Worm (Caenorhabditis elegans): ENCODE data around the gene B0334.13.

The B0334.13 gene

DNA sequence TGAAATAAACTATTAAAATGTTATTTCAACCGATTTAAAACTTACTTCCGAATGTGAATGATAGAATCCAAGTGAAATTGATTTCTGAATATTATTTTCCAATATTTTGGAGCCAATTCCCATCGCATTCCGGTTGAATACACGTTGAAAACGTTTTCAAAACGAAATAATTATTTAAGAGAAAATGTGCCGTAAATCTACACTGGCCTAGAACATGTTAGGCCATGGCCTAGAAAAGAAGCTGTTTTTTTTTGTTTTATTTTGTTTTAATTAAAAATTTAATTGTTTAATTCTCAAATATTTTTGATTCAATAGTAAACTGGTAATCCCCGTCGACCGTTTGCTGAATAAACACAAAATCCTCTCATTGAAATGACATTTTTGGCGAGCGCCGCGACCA lies 24.2 kb upstream of the B0334.13 start:
- no peak for TF ChIP-seq hmg-4 (GFP tag; optimal IDR thresholded peaks at IDR 0.05)
- TF ChIP-seq pes-1 (GFP tag; IDR thresholded peaks at IDR 0.05): no peak
- TF ChIP-seq ama-1 (optimal IDR thresholded peaks at IDR 0.05): no peak
- no peak for TF ChIP-seq hmbx-1 (tag; optimal IDR thresholded peaks at IDR 0.05)
- TF ChIP-seq hnd-1 (tag; optimal IDR thresholded peaks at IDR 0.05): no peak
- TF ChIP-seq tbx-11 (GFP tag; IDR thresholded peaks at IDR 0.05): no peak
- no peak for TF ChIP-seq ets-7 (tag; optimal IDR thresholded peaks at IDR 0.05)
- TF ChIP-seq ceh-36 (tag; optimal IDR thresholded peaks at IDR 0.05): no peak
- TF ChIP-seq aly-1 (tag; optimal IDR thresholded peaks at IDR 0.05): no peak
- no peak for TF ChIP-seq scrt-1 (GFP tag; IDR thresholded peaks at IDR 0.05)
- no peak for TF ChIP-seq tbx-37 (GFP tag; conservative IDR thresholded peaks at IDR 0.05)
- TF ChIP-seq tra-4 (tag; optimal IDR thresholded peaks at IDR 0.05): no peak
- no peak for TF ChIP-seq ceh-13 (GFP tag; optimal IDR thresholded peaks at IDR 0.05)

DNA sequence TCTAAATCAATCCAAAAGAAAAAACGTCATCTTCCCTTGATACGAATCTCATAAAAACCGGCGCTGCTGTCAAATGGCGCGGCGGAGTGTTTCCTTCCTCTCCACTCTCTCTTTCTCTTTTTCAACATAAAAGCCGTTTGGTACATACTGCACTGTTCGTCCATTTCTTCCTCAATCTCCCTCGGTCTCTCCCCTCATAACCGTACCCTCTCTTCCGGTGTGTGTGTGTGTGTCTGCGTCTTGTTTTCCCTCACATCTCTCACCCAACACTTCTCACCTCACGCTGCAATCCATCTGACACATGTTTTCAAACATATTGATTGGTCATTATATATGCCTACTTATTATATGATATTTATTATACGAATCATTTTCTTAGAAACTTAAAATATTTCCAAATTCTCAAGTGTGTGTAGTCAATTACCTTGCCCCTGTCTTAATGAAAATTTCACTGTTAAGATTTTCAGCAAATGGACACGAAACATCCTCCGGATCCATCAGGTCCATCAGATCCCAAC lies 23.6 kb upstream of the B0334.13 start, which contains the start of the genes aars-1 and rga-1:
Gene aars-1, minus strand, starts transcription at position 71 of the 518 bp plus-strand sequence.
Gene rga-1, plus strand, starts transcription at position 468 of the 518 bp plus-strand sequence.
- TF ChIP-seq sea-1 (GFP tag; conservative IDR thresholded peaks at IDR 0.05) (no peak), ceh-36 (tag; optimal IDR thresholded peaks at IDR 0.05) (no peak), pes-1 (GFP tag; IDR thresholded peaks at IDR 0.05) (no peak), tbx-37 (GFP tag; conservative IDR thresholded peaks at IDR 0.05) (no peak; the same call in 1 of the 2 replicates), hnd-1 (tag; optimal IDR thresholded peaks at IDR 0.05) (no peak), aly-1 (tag; optimal IDR thresholded peaks at IDR 0.05) (no peak), hmg-4 (GFP tag; optimal IDR thresholded peaks at IDR 0.05) (no peak), ets-7 (tag; optimal IDR thresholded peaks at IDR 0.05) (peak; percentile 61), F13C5.2 (tag; optimal IDR thresholded peaks at IDR 0.05) (peak; percentile 27), ama-1 (optimal IDR thresholded peaks at IDR 0.05) (no peak), tra-4 (tag; optimal IDR thresholded peaks at IDR 0.05) (no peak), tbx-11 (GFP tag; IDR thresholded peaks at IDR 0.05) (no peak)

DNA sequence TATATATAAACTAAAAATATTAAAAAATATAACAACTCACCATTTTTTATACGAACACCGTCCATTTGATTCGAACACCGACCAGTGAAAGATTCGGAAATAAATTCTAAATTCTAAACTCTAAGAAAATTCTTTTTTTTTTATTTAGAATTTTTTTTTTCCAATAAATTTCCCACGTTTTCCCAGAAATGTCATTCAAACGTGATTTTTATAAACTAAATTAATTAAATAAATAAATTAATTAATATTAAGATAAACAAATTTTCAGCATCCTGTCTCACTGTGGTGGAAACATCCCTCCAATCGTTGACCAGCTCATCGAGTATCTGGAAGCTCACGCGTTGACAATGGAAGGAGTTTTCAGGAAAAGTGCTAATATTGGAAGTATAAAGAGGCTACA lies 20.6 kb upstream of the B0334.13 start, which contains the start of gene klp-17:
Gene klp-17, minus strand, starts transcription at position 101 of the 400 bp plus-strand sequence.
- TF ChIP-seq hmg-4 (GFP tag; optimal IDR thresholded peaks at IDR 0.05) (no peak), sea-1 (GFP tag; conservative IDR thresholded peaks at IDR 0.05) (no peak), tra-4 (tag; optimal IDR thresholded peaks at IDR 0.05) (no peak), F13C5.2 (tag; optimal IDR thresholded peaks at IDR 0.05) (no peak), flt-1 (GFP tag; IDR thresholded peaks at IDR 0.05) (no peak), ama-1 (optimal IDR thresholded peaks at IDR 0.05) (no peak), hnd-1 (tag; optimal IDR thresholded peaks at IDR 0.05) (no peak), ets-7 (tag; optimal IDR thresholded peaks at IDR 0.05) (no peak), aly-1 (tag; optimal IDR thresholded peaks at IDR 0.05) (no peak), hmbx-1 (tag; optimal IDR thresholded peaks at IDR 0.05) (no peak), B0310.2 (tag; optimal IDR thresholded peaks at IDR 0.05) (no peak), tbx-37 (GFP tag; conservative IDR thresholded peaks at IDR 0.05) (no peak), tbx-11 (GFP tag; IDR thresholded peaks at IDR 0.05) (no peak), pes-1 (GFP tag; IDR thresholded peaks at IDR 0.05) (no peak), ceh-13 (GFP tag; optimal IDR thresholded peaks at IDR 0.05) (no peak)

DNA sequence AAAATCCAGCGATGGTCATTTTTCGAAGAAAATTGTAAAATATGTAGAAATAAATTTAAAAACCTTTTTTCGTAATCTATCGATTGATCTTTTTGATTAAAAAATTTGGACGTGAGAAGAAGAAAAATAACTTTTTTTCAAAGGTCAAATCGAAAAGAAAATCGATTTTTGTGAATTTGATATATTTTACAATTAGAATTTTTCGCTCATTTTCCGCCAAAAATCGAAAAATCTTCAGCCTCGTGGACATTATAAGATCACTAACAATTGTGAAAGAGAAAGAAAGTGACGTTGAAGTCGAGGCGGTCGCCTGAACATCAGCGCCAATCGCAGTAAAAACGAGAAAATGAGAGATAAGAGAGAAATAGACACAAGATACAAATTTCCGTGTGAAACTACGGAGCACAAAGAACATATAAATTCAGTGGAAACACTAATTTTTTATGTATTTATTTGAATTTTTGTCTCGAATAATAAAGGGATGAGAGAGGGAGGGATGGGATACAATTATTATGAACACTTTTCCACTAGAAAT lies 18.5 kb upstream of the B0334.13 start, which contains the start of gene cisd-1:
Gene cisd-1, minus strand, starts transcription at position 51 of the 535 bp plus-strand sequence.
- TF ChIP-seq hmbx-1 (tag; optimal IDR thresholded peaks at IDR 0.05): no peak
- no peak for TF ChIP-seq B0310.2 (tag; optimal IDR thresholded peaks at IDR 0.05)
- TF ChIP-seq flt-1 (GFP tag; IDR thresholded peaks at IDR 0.05): no peak
- TF ChIP-seq ceh-13 (GFP tag; optimal IDR thresholded peaks at IDR 0.05): no peak
- TF ChIP-seq F13C5.2 (tag; optimal IDR thresholded peaks at IDR 0.05): no peak
- TF ChIP-seq tbx-11 (GFP tag; IDR thresholded peaks at IDR 0.05): no peak
- no peak for TF ChIP-seq tbx-37 (GFP tag; conservative IDR thresholded peaks at IDR 0.05)
- no peak for TF ChIP-seq scrt-1 (GFP tag; IDR thresholded peaks at IDR 0.05)
- TF ChIP-seq aly-1 (tag; optimal IDR thresholded peaks at IDR 0.05): no peak

DNA sequence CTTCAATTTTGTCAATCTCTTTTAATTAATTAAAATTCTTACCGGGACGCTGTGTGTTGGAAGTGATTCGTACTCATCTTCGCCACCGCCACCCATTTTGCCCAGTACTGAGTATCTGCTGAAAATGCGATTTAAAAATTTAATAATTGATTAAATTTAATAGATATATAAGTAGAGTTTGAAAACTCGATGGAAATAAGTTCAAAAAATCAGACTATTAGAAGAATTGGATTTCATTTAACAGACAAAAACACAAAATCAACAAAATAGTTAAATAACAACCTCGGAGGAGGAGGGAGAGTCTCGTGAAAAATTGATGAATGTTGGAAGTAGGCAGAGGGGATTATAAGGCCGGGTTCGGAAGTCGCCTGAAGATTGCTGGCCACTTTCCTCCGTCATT lies 16.2 kb upstream of the B0334.13 start, which contains the start of gene mfn-1:
Gene mfn-1, minus strand, starts transcription at position 101 of the 400 bp plus-strand sequence.
- TF ChIP-seq aly-1 (tag; optimal IDR thresholded peaks at IDR 0.05) (no peak), hmg-4 (GFP tag; optimal IDR thresholded peaks at IDR 0.05) (no peak), pes-1 (GFP tag; IDR thresholded peaks at IDR 0.05) (no peak), ets-7 (tag; optimal IDR thresholded peaks at IDR 0.05) (no peak), scrt-1 (GFP tag; IDR thresholded peaks at IDR 0.05) (no peak), ama-1 (optimal IDR thresholded peaks at IDR 0.05) (no peak), tbx-11 (GFP tag; IDR thresholded peaks at IDR 0.05) (no peak), ceh-36 (tag; optimal IDR thresholded peaks at IDR 0.05) (no peak), flt-1 (GFP tag; IDR thresholded peaks at IDR 0.05) (no peak), tbx-37 (GFP tag; conservative IDR thresholded peaks at IDR 0.05) (no peak), tra-4 (tag; optimal IDR thresholded peaks at IDR 0.05) (no peak), sea-1 (GFP tag; conservative IDR thresholded peaks at IDR 0.05) (no peak), B0310.2 (tag; optimal IDR thresholded peaks at IDR 0.05) (no peak)

DNA sequence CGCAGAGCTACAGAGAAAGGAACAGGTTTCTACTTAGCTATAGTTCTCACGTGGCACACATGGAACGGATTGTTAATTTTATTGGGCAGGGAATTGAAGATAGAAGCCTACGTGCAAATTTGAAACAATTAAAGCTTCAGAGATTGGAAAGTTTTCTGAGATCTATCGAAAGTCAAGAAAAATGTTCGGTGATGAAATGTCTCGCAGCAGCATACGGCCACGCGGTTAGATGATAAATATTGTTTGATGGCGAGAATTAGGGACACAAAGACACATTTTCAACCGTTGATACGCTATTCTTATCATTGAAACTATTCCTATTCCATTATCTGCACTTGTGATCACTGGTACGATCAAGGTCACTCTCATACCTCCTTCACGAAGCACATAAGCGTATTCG lies 15.6 kb upstream of the B0334.13 start:
- TF ChIP-seq tra-4 (tag; optimal IDR thresholded peaks at IDR 0.05): no peak

DNA sequence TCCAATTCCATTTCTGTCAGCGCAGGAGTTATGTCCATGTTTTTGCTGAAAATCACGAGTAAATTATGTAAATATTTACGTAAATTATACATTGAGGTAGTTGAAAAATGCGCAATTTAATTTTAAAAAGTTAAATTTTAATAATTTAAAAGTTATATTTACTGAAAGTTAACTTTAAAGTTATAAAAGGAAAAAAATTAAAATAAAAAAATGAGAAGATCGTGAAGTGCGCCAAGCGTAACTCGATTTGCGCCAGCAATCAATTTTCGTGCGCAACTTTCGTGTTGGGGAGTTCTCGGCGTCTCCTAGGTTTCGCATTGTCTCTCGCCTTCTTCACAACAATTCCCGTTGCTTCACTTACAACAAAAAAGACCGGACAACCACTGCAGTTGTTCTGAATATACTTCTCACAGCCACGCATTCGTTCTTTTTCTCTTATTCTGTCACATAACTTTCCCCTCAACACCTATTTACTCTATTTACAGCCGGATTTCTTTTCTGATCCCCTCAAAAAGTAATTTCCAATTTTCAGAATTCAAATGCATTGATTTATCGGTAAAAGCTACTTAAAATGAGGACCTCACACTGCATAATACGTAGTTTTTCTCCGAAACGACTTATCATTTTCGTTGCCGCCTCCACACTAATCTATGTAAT lies 14.4 kb upstream of the B0334.13 start, which contains the start of the genes metl-1 and W02B12.11:
Gene metl-1, minus strand, starts transcription at position 51 of the 657 bp plus-strand sequence.
Gene W02B12.11, plus strand, starts transcription at position 337 of the 657 bp plus-strand sequence.
- TF ChIP-seq flt-1 (GFP tag; IDR thresholded peaks at IDR 0.05): peak; percentile 72
- peak; percentile 44 for TF ChIP-seq F13C5.2 (tag; optimal IDR thresholded peaks at IDR 0.05)
- no peak for TF ChIP-seq ceh-13 (GFP tag; optimal IDR thresholded peaks at IDR 0.05)
- TF ChIP-seq hmg-4 (GFP tag; optimal IDR thresholded peaks at IDR 0.05): peak; percentile 22
- TF ChIP-seq tbx-37 (GFP tag; conservative IDR thresholded peaks at IDR 0.05): peak; percentile 62; the same call in 1 of the 2 replicates
